Worm (Caenorhabditis elegans) whole organism, L2 larva: Measurements from ENCODE around the gene ZK380.2.

Experiments used
- C34F6.9 ChIP-seq: fragments of 150-350 bp; optimal IDR thresholded peaks from 2 replicates; lab custom pipeline; 2014; ENCODE audit warnings: missing biosample characterization, missing genetic modification characterization
- F13H6.1 ChIP-seq: sonication (generic microtip); optimal IDR thresholded peaks from 2 replicates; lab custom pipeline; 2016; ENCODE audit warnings: missing genetic modification characterization, missing compliant biosample characterization
- R02D3.7 ChIP-seq: fragments of 150-350 bp; optimal IDR thresholded peaks from 2 replicates; lab custom pipeline; 2014; ENCODE audit warnings: missing biosample characterization, missing genetic modification characterization
- Y55F3AM.14 ChIP-seq: fragments of 200-800 bp; sonication (Bioruptor generic); optimal IDR thresholded peaks from 2 replicates; lab custom pipeline; 2018; ENCODE audit warnings: mild to moderate bottlenecking, missing genetic modification characterization, missing compliant biosample characterization
- ZK546.5 ChIP-seq: sonication (generic microtip); optimal IDR thresholded peaks from 2 replicates; lab custom pipeline; 2017; ENCODE audit warnings: missing biosample characterization, missing genetic modification characterization
- alr-1 ChIP-seq: fragments of 150-350 bp; optimal IDR thresholded peaks from 2 replicates; lab custom pipeline; 2014; ENCODE audit warnings: missing biosample characterization, missing genetic modification characterization
- aly-2 ChIP-seq: fragments of 150-350 bp; optimal IDR thresholded peaks from 2 replicates; lab custom pipeline; 2014; ENCODE audit warnings: missing biosample characterization, missing genetic modification characterization
- ama-1 ChIP-seq: fragments of 150-350 bp; optimal IDR thresholded peaks from 2 replicates; lab custom pipeline; 2018; ENCODE audit warnings: inconsistent platforms
- ceh-16 ChIP-seq: fragments of 150-350 bp; optimal IDR thresholded peaks from 2 replicates; lab custom pipeline; 2014; ENCODE audit warnings: missing biosample characterization, missing genetic modification characterization
- ceh-82 ChIP-seq: fragments of 150-350 bp; optimal IDR thresholded peaks from 2 replicates; lab custom pipeline; 2014; ENCODE audit warnings: missing biosample characterization, missing genetic modification characterization
- crh-2 ChIP-seq: sonication (generic microtip); optimal IDR thresholded peaks from 2 replicates; lab custom pipeline; 2017; ENCODE audit warnings: missing biosample characterization, missing genetic modification characterization
- dmd-4 ChIP-seq: sonication (generic microtip); optimal IDR thresholded peaks from 2 replicates; lab custom pipeline; 2017; ENCODE audit warnings: missing biosample characterization, missing genetic modification characterization
- egl-27 ChIP-seq: sonication (generic microtip); optimal IDR thresholded peaks from 3 replicates; lab custom pipeline; 2017; ENCODE audit warnings: missing biosample characterization, missing genetic modification reagents, missing genetic modification characterization
- elt-1 ChIP-seq: fragments of 150-350 bp; optimal IDR thresholded peaks from 2 replicates; lab custom pipeline; 2014; ENCODE audit warnings: missing biosample characterization, missing genetic modification characterization
- elt-3 ChIP-seq: sonication (generic microtip); optimal IDR thresholded peaks from 2 replicates; lab custom pipeline; 2017; ENCODE audit warnings: missing biosample characterization, missing genetic modification characterization
- gmeb-1 ChIP-seq: fragments of 150-350 bp; optimal IDR thresholded peaks from 2 replicates; lab custom pipeline; 2014; ENCODE audit warnings: missing biosample characterization, missing genetic modification characterization
- lin-13 ChIP-seq: fragments of 150-350 bp; optimal IDR thresholded peaks from 2 replicates; lab custom pipeline; 2014; ENCODE audit warnings: missing biosample characterization, missing genetic modification reagents, missing genetic modification characterization
- lin-39 ChIP-seq: fragments of 150-350 bp; optimal IDR thresholded peaks from 2 replicates; lab custom pipeline; 2014; ENCODE audit warnings: missing biosample characterization, missing genetic modification reagents, missing genetic modification characterization
- mab-5 ChIP-seq: fragments of 150-350 bp; optimal IDR thresholded peaks from 2 replicates; lab custom pipeline; 2014; ENCODE audit warnings: missing biosample characterization, missing genetic modification characterization
- mbf-1 ChIP-seq: sonication (generic microtip); optimal IDR thresholded peaks from 2 replicates; lab custom pipeline; 2017; ENCODE audit warnings: missing biosample characterization, missing genetic modification characterization
- mdl-1 ChIP-seq, 2 experiments: fragments of 150-350 bp in 1 of 2; sonication (generic microtip) in 1 of 2; optimal IDR thresholded peaks; 2 replicates each; lab custom pipeline; 2017; ENCODE audit warnings: missing biosample characterization in 2 of 2, missing genetic modification characterization in 2 of 2
- nhr-12 ChIP-seq: fragments of 150-350 bp; optimal IDR thresholded peaks from 2 replicates; lab custom pipeline; 2014; ENCODE audit warnings: missing biosample characterization, missing genetic modification characterization
- nhr-129 ChIP-seq: fragments of 150-350 bp; optimal IDR thresholded peaks from 2 replicates; lab custom pipeline; 2014; ENCODE audit warnings: missing biosample characterization, missing genetic modification characterization
- nhr-21 ChIP-seq: fragments of 150-350 bp; optimal IDR thresholded peaks from 2 replicates; lab custom pipeline; 2014; ENCODE audit warnings: missing biosample characterization, missing genetic modification characterization
- nhr-23 ChIP-seq: fragments of 150-350 bp; optimal IDR thresholded peaks from 2 replicates; lab custom pipeline; 2014; ENCODE audit warnings: missing biosample characterization, missing genetic modification reagents, missing genetic modification characterization
- nhr-237 ChIP-seq: fragments of 150-350 bp; optimal IDR thresholded peaks from 2 replicates; lab custom pipeline; 2014; ENCODE audit warnings: missing biosample characterization, missing genetic modification characterization
- nhr-6 ChIP-seq: fragments of 150-350 bp; optimal IDR thresholded peaks from 2 replicates; lab custom pipeline; 2014; ENCODE audit warnings: missing biosample characterization, missing genetic modification characterization
- peb-1 ChIP-seq: fragments of 150-350 bp; optimal IDR thresholded peaks from 2 replicates; lab custom pipeline; 2014; ENCODE audit warnings: missing biosample characterization, missing genetic modification characterization
- sem-4 ChIP-seq: fragments of 150-350 bp; optimal IDR thresholded peaks from 2 replicates; lab custom pipeline; 2014; ENCODE audit warnings: missing biosample characterization, missing genetic modification reagents, missing genetic modification characterization
- skn-1 ChIP-seq: sonication (generic microtip); optimal IDR thresholded peaks from 2 replicates; lab custom pipeline; 2017; ENCODE audit warnings: missing biosample characterization, missing genetic modification characterization
- sma-3 ChIP-seq: sonication (generic microtip); optimal IDR thresholded peaks from 2 replicates; lab custom pipeline; 2016; ENCODE audit warnings: missing genetic modification reagents, missing genetic modification characterization, missing compliant biosample characterization
- snpc-4 ChIP-seq: fragments of 150-350 bp; optimal IDR thresholded peaks from 2 replicates; lab custom pipeline; 2014; ENCODE audit warnings: missing biosample characterization, missing genetic modification characterization
- unc-55 ChIP-seq: fragments of 150-350 bp; sonication (generic microtip); optimal IDR thresholded peaks from 3 replicates; lab custom pipeline; 2014; ENCODE audit warnings: missing biosample characterization, missing genetic modification reagents, missing genetic modification characterization
- unc-62 ChIP-seq: fragments of 150-350 bp; optimal IDR thresholded peaks from 2 replicates; lab custom pipeline; 2014; ENCODE audit warnings: missing biosample characterization, missing genetic modification reagents, missing genetic modification characterization
- ztf-1 ChIP-seq: fragments of 200-800 bp; sonication (Bioruptor generic); conservative IDR thresholded peaks from 2 replicates; pipeline ENCODE4 v1.3.6; 2022; ENCODE audit warnings: missing genetic modification characterization, missing compliant biosample characterization
- ztf-4 ChIP-seq: fragments of 150-350 bp; optimal IDR thresholded peaks from 2 replicates; lab custom pipeline; 2014; ENCODE audit warnings: missing biosample characterization, missing genetic modification characterization

ZK380.2 gene

DNA sequence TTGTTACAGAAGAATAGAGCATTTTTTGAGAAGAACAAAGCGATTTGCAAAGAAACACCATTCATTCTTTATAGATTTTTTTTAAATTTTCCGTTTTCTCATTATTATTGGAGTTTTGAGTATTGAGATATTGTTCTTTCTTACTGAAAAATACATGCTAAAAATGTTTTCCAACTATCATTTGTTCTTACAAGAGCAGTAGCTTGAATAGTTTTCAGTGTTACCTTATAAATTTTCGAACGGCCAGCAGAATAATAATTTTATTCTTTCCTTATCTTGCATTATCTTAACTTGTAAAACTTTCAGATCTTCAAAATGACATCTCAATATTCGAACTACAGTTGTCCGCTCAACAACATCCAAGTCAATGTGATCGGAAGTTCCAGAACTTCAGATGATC is 23.9 kb downstream of the ZK380.2 start, which contains the start of gene tbx-32:
TSS of gene tbx-32 (plus strand) at position 301 of the 400 bp plus-strand sequence.
- TF ChIP-seq ztf-4 (tag; lab: Kevin White, UChicago) (no peak), unc-55 (no peak), ZK546.5 (no peak), lin-39 (tag; lab: Kevin White, UChicago) (no peak), C34F6.9 (tag; lab: Kevin White, UChicago) (no peak), mdl-1 (tag; optimal IDR thresholded peaks at IDR 0.05; lab: Kevin White, UChicago) (no peak), aly-2 (tag; lab: Kevin White, UChicago) (no peak), nhr-129 (tag; lab: Kevin White, UChicago) (no peak), sma-3 (GFP tag; lab: Kevin White, UChicago) (no peak), elt-1 (tag; lab: Kevin White, UChicago) (no peak), egl-27 (tag; lab: Kevin White, UChicago) (no peak), skn-1 (tag; lab: Kevin White, UChicago) (no peak), sem-4 (tag; lab: Kevin White, UChicago) (no peak), dmd-4 (no peak), crh-2 (no peak), ztf-1 (GFP tag; lab: Robert Waterston, UW) (no peak), lin-13 (GFP tag; lab: Kevin White, UChicago) (no peak)

DNA sequence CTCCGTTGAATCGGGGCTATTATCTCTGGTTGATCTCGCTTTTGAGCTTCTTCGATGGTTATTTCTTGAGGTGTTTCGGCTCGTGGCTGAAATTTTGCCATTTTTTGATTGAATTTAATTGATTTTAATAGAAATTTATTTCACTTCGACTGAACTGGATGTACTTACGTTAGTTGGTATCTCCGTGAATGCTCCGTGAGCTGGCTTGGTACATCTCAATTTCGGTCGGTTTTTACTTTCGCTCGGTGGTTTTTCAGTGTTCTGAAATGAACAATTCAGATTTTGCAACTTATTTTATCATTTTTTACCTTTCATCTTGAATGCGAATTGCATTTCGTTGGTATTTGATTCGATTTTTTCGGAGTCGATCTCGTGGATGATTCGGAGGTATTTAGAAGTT is 33.7 kb downstream of the ZK380.2 start, which contains the start of gene R09H3.2:
TSS of gene R09H3.2 (minus strand) at position 101 of the 400 bp plus-strand sequence.
- no peak for TF ChIP-seq nhr-23 (tag; lab: Kevin White, UChicago)
- TF ChIP-seq nhr-237 (tag; lab: Kevin White, UChicago): no peak
- no peak for TF ChIP-seq unc-62 (GFP tag; lab: Kevin White, UChicago)
- no peak for TF ChIP-seq snpc-4
- no peak for TF ChIP-seq nhr-12 (tag; lab: Kevin White, UChicago)
- no peak for TF ChIP-seq nhr-6 (tag; lab: Kevin White, UChicago)
- no peak for TF ChIP-seq F13H6.1 (tag; lab: Kevin White, UChicago)

DNA sequence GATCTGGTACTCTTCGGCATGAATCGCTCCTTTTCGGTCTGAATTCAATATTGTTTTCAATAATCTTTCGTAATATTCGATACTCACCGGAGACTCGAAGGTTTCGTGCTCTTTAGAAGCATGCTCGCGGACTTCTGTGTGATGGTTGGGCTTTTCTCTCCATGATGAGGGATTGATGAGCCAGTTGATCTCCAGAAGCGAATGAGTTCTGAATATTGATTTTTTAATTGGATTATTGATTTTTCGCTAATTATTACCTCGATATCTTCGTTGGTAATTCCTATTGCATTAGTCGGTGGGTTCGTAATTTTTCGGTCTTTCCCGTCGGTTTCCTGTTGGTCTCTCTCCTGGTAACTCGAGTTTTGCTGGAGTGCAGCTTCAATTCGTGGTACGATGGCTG is 35.8 kb downstream of the ZK380.2 start:
- TF ChIP-seq ZK546.5: no peak

DNA sequence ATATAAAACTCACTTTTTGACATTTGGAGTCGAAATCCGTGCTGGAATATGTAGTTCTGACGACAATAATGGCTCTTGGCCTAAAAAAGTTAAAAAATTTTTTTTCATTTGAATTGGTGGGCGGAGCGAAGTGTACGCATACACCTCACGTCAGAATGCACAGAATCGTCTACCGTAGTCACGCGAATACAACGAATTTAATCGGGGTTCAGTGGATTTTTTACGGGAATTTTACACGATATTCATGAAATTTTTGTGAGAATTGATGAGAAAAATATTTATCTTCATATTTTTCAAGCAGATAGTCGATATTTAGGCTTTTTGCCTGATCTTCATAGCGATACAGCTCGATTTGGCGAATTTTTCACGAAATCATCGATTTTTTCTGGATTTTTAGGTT is 37.5 kb downstream of the ZK380.2 start, which contains the start of gene R09H3.3:
TSS of gene R09H3.3 (minus strand) at position 101 of the 400 bp plus-strand sequence.
- TF ChIP-seq nhr-12 (tag; lab: Kevin White, UChicago) (no peak), egl-27 (tag; lab: Kevin White, UChicago) (no peak), R02D3.7 (tag; lab: Kevin White, UChicago) (no peak), ZK546.5 (no peak), ama-1 (no peak), mab-5 (tag; lab: Kevin White, UChicago) (no peak), nhr-6 (tag; lab: Kevin White, UChicago) (no peak), alr-1 (no peak), ceh-16 (tag; lab: Kevin White, UChicago) (no peak), elt-3 (tag; lab: Kevin White, UChicago) (no peak), unc-55 (no peak)
- TF ChIP-seq, all 48 proteins: peak for 0

DNA sequence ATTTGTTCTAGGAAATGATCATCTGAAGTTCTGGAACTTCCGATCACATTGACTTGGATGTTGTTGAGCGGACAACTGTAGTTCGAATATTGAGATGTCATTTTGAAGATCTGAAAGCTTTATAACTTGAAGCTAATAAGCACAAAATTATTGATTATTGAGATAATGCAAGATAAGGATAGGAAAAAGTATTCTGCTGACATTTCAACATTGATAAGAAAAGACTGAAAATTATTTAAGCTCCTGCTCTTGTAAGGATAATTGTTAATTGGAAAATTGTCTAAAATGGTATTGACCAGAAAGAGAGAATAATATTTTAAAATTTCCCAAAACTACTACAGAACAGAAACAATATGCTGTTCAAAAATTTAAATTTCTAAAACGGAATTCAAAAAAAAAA is 42.8 kb downstream of the ZK380.2 start, which contains the start of gene tbx-31:
TSS of gene tbx-31 (minus strand) at position 101 of the 400 bp plus-strand sequence.
- no peak for TF ChIP-seq F13H6.1 (tag; lab: Kevin White, UChicago)
- TF ChIP-seq nhr-12 (tag; lab: Kevin White, UChicago): no peak
- TF ChIP-seq ceh-16 (tag; lab: Kevin White, UChicago): no peak
- TF ChIP-seq nhr-23 (tag; lab: Kevin White, UChicago): no peak
- TF ChIP-seq ceh-82 (tag; lab: Kevin White, UChicago): no peak
- TF ChIP-seq gmeb-1 (tag; lab: Kevin White, UChicago): no peak
- TF ChIP-seq Y55F3AM.14: no peak
- TF ChIP-seq lin-13 (GFP tag; lab: Kevin White, UChicago): no peak
- no peak for TF ChIP-seq mbf-1 (tag; lab: Kevin White, UChicago)
- no peak for TF ChIP-seq crh-2
- no peak for TF ChIP-seq unc-62 (GFP tag; lab: Kevin White, UChicago)
- TF ChIP-seq nhr-21 (tag; lab: Kevin White, UChicago): no peak
- TF ChIP-seq peb-1 (tag; lab: Kevin White, UChicago): no peak
- TF ChIP-seq aly-2 (tag; lab: Kevin White, UChicago): no peak
- no peak for TF ChIP-seq ZK546.5
- no peak for TF ChIP-seq nhr-237 (tag; lab: Kevin White, UChicago)
- TF ChIP-seq ama-1: no peak
